Worm (Caenorhabditis elegans) whole organism, L1 larva: Measurements from ENCODE around the gene clec-183.

Experiments used
- aly-2 ChIP-seq: fragments of 150-350 bp; optimal IDR thresholded peaks from 2 replicates; lab custom pipeline; 2014; ENCODE audit warnings: missing biosample characterization, missing genetic modification characterization
- elt-3 ChIP-seq, 6 experiments: fragments of 150-350 bp in 1 of 6; sonication (generic microtip); optimal IDR thresholded peaks; 2 replicates each; lab custom pipeline; 2017 to 2018; ENCODE audit warnings: missing biosample characterization in 6 of 6, missing genetic modification characterization in 6 of 6, inconsistent platforms in 1 of 6
- isw-1 ChIP-seq: fragments of 200-800 bp; sonication (Bioruptor generic); IDR thresholded peaks from 2 replicates; pipeline ENCODE4 v1.3.6; 2022; ENCODE audit warnings: missing genetic modification characterization, missing compliant biosample characterization
- lir-3 ChIP-seq: sonication (generic microtip); optimal IDR thresholded peaks from 2 replicates; lab custom pipeline; 2016; ENCODE audit warnings: mild to moderate bottlenecking, missing genetic modification characterization, moderate library complexity, missing compliant biosample characterization; ENCODE audit not compliant: poor library complexity
- nhr-76 ChIP-seq: sonication (generic microtip); optimal IDR thresholded peaks from 2 replicates; lab custom pipeline; 2017; ENCODE audit warnings: missing biosample characterization, missing genetic modification characterization
- nhr-77 ChIP-seq: fragments of 150-350 bp; optimal IDR thresholded peaks from 2 replicates; lab custom pipeline; 2014; ENCODE audit warnings: missing biosample characterization, missing genetic modification characterization
- unc-62 ChIP-seq: fragments of 150-350 bp; optimal IDR thresholded peaks from 2 replicates; lab custom pipeline; 2014; ENCODE audit warnings: missing biosample characterization, missing genetic modification reagents, missing genetic modification characterization
- xbp-1 ChIP-seq: sonication (generic microtip); optimal IDR thresholded peaks from 2 replicates; lab custom pipeline; 2016; ENCODE audit warnings: missing genetic modification characterization, missing compliant biosample characterization

- TF ChIP-seq xbp-1 (tag; lab: Kevin White, UChicago) (no peak), aly-2 (tag; lab: Kevin White, UChicago) (no peak), nhr-76 (tag; lab: Kevin White, UChicago) (no peak), nhr-77 (tag; lab: Kevin White, UChicago) (no peak), lir-3 (tag; lab: Kevin White, UChicago) (no peak), unc-62 (GFP tag; lab: Kevin White, UChicago) (no peak), isw-1 (GFP tag; lab: Robert Waterston, UW) (no peak), elt-3 (tag; optimal IDR thresholded peaks at IDR 0.05; lab: Kevin White, UChicago) (no peak)
These were observed 38.6 kb downstream of the clec-183 start, which contains the start of gene pezo-1 for ce11 chrIV:9366411-9366810.
